Worm (Caenorhabditis elegans) whole organism, L4/young adult: Measurements from ENCODE around the gene fox-1.
A peak's percentile ranks its signal among the peaks of the same experiment; 100 is the strongest.

Source experiments
- W03F9.2 ChIP-seq: fragments of 150-350 bp; optimal IDR thresholded peaks from 2 replicates; lab custom pipeline; 2014; ENCODE audit warnings: missing biosample characterization, missing genetic modification characterization
- dao-5 ChIP-seq: sonication (generic microtip); optimal IDR thresholded peaks from 2 replicates; lab custom pipeline; 2016; ENCODE audit warnings: missing genotype, missing genetic modification characterization, moderate library complexity, missing compliant biosample characterization
- him-1 ChIP-seq: sonication (generic microtip); optimal IDR thresholded peaks from 2 replicates; lab custom pipeline; 2016; ENCODE audit warnings: missing genotype, missing genetic modification reagents, missing genetic modification characterization, missing compliant biosample characterization

The fox-1 gene

ce11 chrX:2461742-2462141 lies 2.0 kb upstream of the fox-1 start:
- TF ChIP-seq W03F9.2 (no peak), him-1 (no peak)

DNA sequence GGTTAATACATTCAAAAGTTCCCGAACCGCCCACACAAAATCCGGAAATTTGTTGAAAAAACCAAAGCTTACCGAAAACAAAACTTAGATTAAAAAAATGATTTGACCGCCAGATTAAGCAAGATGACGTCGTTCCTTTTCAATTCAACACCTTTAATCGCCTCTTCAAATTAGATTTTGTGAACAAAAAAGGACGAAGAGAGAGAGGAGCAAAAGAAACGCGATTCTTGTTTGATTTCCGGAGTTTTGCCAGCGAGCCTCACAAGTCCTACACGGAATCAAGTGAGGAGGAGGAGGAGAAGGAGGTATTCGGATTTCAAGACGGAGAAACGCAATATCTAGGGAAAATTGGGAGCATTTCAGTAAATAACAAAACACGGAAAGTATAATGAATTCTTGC lies 2.2 kb downstream of the fox-1 start:
- TF ChIP-seq him-1, result no peak
- no peak for TF ChIP-seq W03F9.2
- TF ChIP-seq dao-5, result no peak

DNA sequence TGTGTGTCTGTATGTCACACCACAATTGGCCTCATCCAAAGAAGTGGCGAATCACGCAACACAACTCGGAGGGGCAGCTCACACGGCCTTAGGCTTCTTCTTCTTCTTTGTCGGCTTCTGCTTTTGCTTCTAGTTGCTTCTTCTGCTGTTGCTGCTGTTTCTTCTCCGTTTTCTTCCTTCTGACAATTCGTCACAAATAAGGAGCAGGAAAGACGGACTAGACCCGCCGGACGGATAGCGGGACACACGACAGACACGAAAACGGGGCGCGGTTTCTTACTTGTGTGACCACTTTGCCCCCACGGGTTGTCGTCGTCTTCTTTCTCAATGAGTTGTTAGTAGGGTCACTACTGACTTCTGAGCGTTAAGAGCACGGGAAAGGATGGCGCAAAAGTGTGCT lies 3.6 kb downstream of the fox-1 start:
- TF ChIP-seq him-1 (peak; percentile 3), W03F9.2 (no peak), dao-5 (no peak)

ce11 chrX:2454914-2455313 lies 4.8 kb downstream of the fox-1 start:
- TF ChIP-seq W03F9.2 (no peak), him-1 (no peak), dao-5 (no peak)

DNA sequence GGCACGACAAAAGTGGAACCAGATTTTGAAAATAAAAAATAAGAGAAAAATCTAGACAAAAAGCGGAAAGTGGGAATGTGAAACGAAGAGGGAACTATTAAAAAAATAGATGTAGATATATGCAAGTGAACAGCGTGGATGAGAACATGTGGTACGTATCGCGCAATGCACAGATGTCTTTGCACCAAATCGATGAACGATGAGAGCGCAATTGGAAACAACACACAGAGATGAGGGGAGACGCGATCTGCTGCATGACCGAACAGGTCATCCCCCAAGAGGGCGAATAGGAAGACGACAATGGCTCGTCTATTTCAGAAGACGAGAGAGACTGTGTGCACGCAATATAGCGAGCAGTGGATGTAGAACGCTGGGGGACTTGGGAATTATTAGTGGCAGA lies 7.0 kb downstream of the fox-1 start:
- TF ChIP-seq W03F9.2 (no peak), dao-5 (no peak), him-1 (no peak)

- TF ChIP-seq dao-5 (no peak), W03F9.2 (no peak), him-1 (no peak)
Measured at ce11 chrX:2452297-2452696, 7.4 kb downstream of the fox-1 start.

DNA sequence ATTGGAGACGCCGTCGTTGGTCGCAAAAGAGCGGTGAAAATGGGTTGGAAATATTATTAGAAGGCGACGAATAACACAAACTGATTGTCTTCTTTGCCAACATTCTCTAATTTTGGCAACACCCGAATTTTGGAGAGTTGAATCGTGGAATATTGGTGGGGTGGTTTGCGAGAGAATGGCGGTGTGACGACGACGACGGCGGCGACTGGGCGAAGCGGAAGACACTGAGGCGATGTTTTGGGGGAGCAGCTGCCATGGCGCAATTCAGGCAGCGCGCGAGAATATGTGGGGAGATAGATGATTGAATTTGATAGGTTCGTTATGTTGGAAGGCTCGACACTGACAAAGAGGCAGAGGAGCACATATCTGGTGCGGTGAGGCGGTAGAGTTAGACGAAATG lies 8.7 kb downstream of the fox-1 start:
- TF ChIP-seq dao-5, result no peak

DNA sequence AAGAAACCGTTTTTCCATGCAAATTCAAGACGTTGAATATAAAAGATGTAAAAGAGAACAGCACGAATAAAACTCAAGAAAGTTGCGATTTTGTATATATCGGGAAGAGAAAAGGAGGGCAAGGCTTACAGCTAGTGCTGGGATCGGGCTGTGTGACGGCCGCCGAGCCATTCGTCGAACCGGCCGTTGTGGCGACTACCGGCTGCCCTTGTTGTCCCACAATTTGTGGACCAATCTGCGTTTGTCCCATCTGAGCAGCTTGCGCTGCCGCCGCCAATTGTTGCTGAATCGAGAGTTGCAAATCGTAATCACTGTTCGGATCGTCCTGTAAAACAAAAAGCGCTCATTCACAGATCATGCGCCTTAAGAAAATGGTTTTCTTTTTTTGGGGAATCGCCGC lies 12.5 kb downstream of the fox-1 start:
- no peak for TF ChIP-seq him-1

ce11 chrX:2446185-2446584 lies 13.5 kb downstream of the fox-1 start:
- TF ChIP-seq dao-5 (no peak), him-1 (no peak), W03F9.2 (no peak)

DNA sequence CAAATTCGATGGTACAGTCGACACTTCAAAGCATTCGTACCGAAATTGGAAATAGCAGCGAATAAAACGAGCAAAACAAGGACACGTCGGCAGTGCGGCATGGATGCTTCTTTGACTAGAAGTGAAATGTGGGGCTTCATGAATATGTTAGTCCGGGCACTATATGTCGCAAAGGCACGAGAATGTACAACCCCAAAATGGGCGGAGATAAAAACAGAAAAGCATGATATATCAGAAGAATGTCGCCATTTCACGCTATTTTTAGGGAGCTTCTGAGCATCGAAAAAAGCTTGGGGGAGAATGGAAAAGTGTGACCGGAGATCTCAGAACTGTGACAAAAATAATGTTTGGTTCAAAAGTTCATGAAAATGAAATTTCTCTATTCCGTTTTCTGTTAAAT lies 16.4 kb downstream of the fox-1 start, which contains the start of gene T07D1.3:
T07D1.3 (minus strand) TSS at position 101 of the 400 bp plus-strand sequence.
- TF ChIP-seq W03F9.2, result no peak
- no peak for TF ChIP-seq him-1
- no peak for TF ChIP-seq dao-5

DNA sequence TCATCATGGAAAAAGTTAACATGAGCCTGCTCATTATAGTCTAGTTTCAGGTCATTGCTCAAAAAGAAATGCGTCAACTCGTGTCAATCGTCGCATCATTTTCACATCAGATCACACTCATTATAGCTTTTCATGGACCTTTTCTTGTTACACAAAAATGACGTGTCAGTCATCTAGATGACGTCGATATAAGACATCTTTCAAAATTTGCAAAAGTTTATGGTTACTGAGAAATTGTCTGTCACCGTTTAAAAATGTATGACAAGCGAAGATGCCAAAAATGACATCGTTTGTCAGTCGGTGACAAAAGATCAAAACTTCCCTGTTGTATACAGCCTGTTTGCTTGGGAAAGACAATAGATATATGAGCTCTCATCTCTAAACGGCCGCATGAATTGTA lies 18.5 kb downstream of the fox-1 start:
- TF ChIP-seq W03F9.2, result no peak
- TF ChIP-seq him-1, result no peak
- TF ChIP-seq dao-5, result no peak

ce11 chrX:2439728-2440127 lies 20.0 kb downstream of the fox-1 start:
- TF ChIP-seq him-1 (no peak), W03F9.2 (no peak), dao-5 (no peak)

- TF ChIP-seq him-1 (no peak), dao-5 (no peak), W03F9.2 (no peak)
Measured at ce11 chrX:2439309-2439708, 20.4 kb downstream of the fox-1 start.

DNA sequence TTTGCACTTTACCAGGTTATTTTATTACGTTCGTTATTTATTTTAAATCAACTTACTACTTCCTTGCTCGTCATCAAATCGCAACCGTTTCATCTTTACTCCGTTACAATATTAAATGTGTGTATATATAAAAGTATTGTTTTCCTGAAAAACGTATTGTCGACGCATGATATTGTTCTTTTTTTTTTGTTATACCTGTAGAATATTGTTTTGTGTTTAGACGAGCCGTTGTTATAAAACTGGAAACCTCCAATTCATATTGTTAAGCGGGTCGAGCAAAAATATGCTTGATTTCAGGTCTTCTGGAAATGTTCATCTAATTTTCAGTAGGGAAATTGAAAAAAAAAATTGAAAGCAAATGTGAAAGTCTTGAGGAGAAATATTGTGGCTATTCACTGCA lies 20.8 kb downstream of the fox-1 start, which contains the start of gene gid-2:
gid-2 (minus strand) TSS at position 101 of the 400 bp plus-strand sequence.
- no peak for TF ChIP-seq dao-5
- no peak for TF ChIP-seq him-1
- TF ChIP-seq W03F9.2, result no peak

ce11 chrX:2435353-2435752 lies 24.3 kb downstream of the fox-1 start:
- TF ChIP-seq dao-5 (no peak), him-1 (no peak), W03F9.2 (no peak)

ce11 chrX:2433805-2434204 lies 25.9 kb downstream of the fox-1 start:
- TF ChIP-seq dao-5 (no peak), W03F9.2 (no peak), him-1 (no peak)

DNA sequence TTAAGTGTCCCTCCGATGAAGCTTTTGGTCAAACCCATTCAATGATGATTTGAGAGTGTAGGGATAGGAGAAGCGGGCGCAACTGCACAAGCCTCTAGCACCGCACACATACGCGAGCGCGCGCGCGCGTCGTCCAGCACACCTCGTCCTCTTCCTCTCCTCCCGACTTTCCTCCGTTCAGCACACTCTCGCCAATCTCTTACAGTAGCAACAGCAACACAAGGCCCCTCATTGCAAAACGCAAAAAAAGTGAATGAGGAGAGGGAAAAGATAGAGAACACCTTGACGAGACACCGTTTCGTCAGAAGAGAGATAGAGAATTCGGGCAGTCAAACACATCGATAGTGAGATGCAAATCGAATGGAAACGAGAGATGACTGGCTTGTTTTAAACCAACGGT lies 27.2 kb downstream of the fox-1 start:
- no peak for TF ChIP-seq him-1
- no peak for TF ChIP-seq W03F9.2
- no peak for TF ChIP-seq dao-5

- TF ChIP-seq dao-5 (no peak), W03F9.2 (no peak), him-1 (no peak)
Measured at ce11 chrX:2430317-2430716, 29.4 kb downstream of the fox-1 start.
